Fruit fly (Drosophila melanogaster): Measurements from ENCODE around the gene CG45071.

The CG45071 gene

dm6 chr3L:15102669-15103309, 2.9 kb upstream of the CG45071 start:
- TF ChIP-seq CG7556 (GFP tag; optimal IDR thresholded peaks at IDR 0.05) (no peak), CG4820 (GFP tag; optimal IDR thresholded peaks at IDR 0.05) (no peak), Sox102F (GFP tag; optimal IDR thresholded peaks at IDR 0.05) (peak; percentile 20), Ets65A (GFP tag) (no peak), Fer2 (tag; optimal IDR thresholded peaks at IDR 0.05) (no peak), Xrp1 (GFP tag; IDR thresholded peaks at IDR 0.05) (no peak), unpg (GFP tag; optimal IDR thresholded peaks at IDR 0.05) (peak; percentile 20), chinmo (GFP tag; IDR thresholded peaks at IDR 0.05; ENCODE audit: partially characterized antibody) (0 out of 4 replicates have a peak, but pooled peaks have one; percentile 45), Hmr (GFP tag; optimal IDR thresholded peaks at IDR 0.05) (no peak), CG6272 (GFP tag; IDR thresholded peaks at IDR 0.05) (no peak), CG6254 (GFP tag; optimal IDR thresholded peaks at IDR 0.05) (no peak), emc (GFP tag; optimal IDR thresholded peaks at IDR 0.05) (no peak), Mrtf (GFP tag; IDR thresholded peaks at IDR 0.05) (0 out of 3 replicates have a peak, but pooled peaks have one; percentile 3), TFAM (GFP tag; optimal IDR thresholded peaks at IDR 0.05) (no peak), lab (GFP tag; optimal IDR thresholded peaks at IDR 0.05) (peak; percentile 11), bbx (GFP tag; IDR thresholded peaks at IDR 0.05; ENCODE audit: partially characterized antibody) (no peak), CG17361 (GFP tag; IDR thresholded peaks at IDR 0.05) (no peak), CG7786 (GFP tag; optimal IDR thresholded peaks at IDR 0.05) (no peak), crol (GFP tag; IDR thresholded peaks at IDR 0.05) (peak; percentile 61), dmrt99B (tag; optimal IDR thresholded peaks at IDR 0.05) (peak; percentile 26), CG17328 (GFP tag; IDR thresholded peaks at IDR 0.05) (0 out of 2 replicates have a peak, but pooled peaks have one; percentile 14), Eip74EF (GFP tag; optimal IDR thresholded peaks at IDR 0.05) (no peak), bigmax (GFP tag; optimal IDR thresholded peaks at IDR 0.05) (no peak), Hey (tag; optimal IDR thresholded peaks at IDR 0.05) (peak; percentile 92), slbo (GFP tag; IDR thresholded peaks at IDR 0.05) (peak; percentile 24; the same call in 1 of the 2 replicates), Usf (GFP tag; optimal IDR thresholded peaks at IDR 0.05) (no peak), Optix (GFP tag; IDR thresholded peaks at IDR 0.05) (no peak), PHDP (tag; optimal IDR thresholded peaks at IDR 0.05) (peak; percentile 12), CG13123 (GFP tag; optimal IDR thresholded peaks at IDR 0.05) (no peak), CG7357 (GFP tag; IDR thresholded peaks at IDR 0.05) (no peak), dimm (GFP tag; IDR thresholded peaks at IDR 0.05) (no peak), Taf1 (GFP tag; IDR thresholded peaks at IDR 0.05) (0 out of 2 replicates have a peak, but pooled peaks have one; percentile 19), pho (GFP tag; optimal IDR thresholded peaks at IDR 0.05) (no peak), CG10959 (GFP tag; IDR thresholded peaks at IDR 0.05) (no peak), Med (GFP tag) (peak; percentile 68), CG2202 (tag; optimal IDR thresholded peaks at IDR 0.05) (no peak), gem (tag; optimal IDR thresholded peaks at IDR 0.05) (peak; percentile 30), ind (GFP tag; optimal IDR thresholded peaks at IDR 0.05) (no peak), ranshi (GFP tag; IDR thresholded peaks at IDR 0.05) (peak; percentile 31; the same call in 1 of the 2 replicates), toy (GFP tag; IDR thresholded peaks at IDR 0.05) (no peak), CG17385 (GFP tag; optimal IDR thresholded peaks at IDR 0.05) (no peak), CG9817 (tag; optimal IDR thresholded peaks at IDR 0.05) (no peak), Scr (GFP tag; IDR thresholded peaks at IDR 0.05; ENCODE audit: partially characterized antibody) (no peak), Sin3A (optimal IDR thresholded peaks at IDR 0.05) (no peak), cato (GFP tag; optimal IDR thresholded peaks at IDR 0.05; ENCODE audit: borderline replicate concordance) (no peak), otp (GFP tag; IDR thresholded peaks at IDR 0.05) (no peak), CG6175 (GFP tag; IDR thresholded peaks at IDR 0.05) (0 out of 3 replicates have a peak, but pooled peaks have one; percentile 21), schlank (tag; optimal IDR thresholded peaks at IDR 0.05) (no peak), CG14441 (GFP tag; IDR thresholded peaks at IDR 0.05) (no peak), CG1832 (GFP tag; optimal IDR thresholded peaks at IDR 0.05) (no peak)

Data from whole organism, embryonic.